Worm (Caenorhabditis elegans) whole organism, L2 larva: Measurements from ENCODE around the gene gtf-2H1.

ENCODE experiments used
- C34F6.9 ChIP-seq: fragments of 150-350 bp; optimal IDR thresholded peaks from 2 replicates; lab custom pipeline; 2014; ENCODE audit warnings: missing biosample characterization, missing genetic modification characterization
- F13H6.1 ChIP-seq: sonication (generic microtip); optimal IDR thresholded peaks from 2 replicates; lab custom pipeline; 2016; ENCODE audit warnings: missing genetic modification characterization, missing compliant biosample characterization
- R02D3.7 ChIP-seq: fragments of 150-350 bp; optimal IDR thresholded peaks from 2 replicates; lab custom pipeline; 2014; ENCODE audit warnings: missing biosample characterization, missing genetic modification characterization
- Y55F3AM.14 ChIP-seq: fragments of 200-800 bp; sonication (Bioruptor generic); optimal IDR thresholded peaks from 2 replicates; lab custom pipeline; 2018; ENCODE audit warnings: mild to moderate bottlenecking, missing genetic modification characterization, missing compliant biosample characterization
- ZK546.5 ChIP-seq: sonication (generic microtip); optimal IDR thresholded peaks from 2 replicates; lab custom pipeline; 2017; ENCODE audit warnings: missing biosample characterization, missing genetic modification characterization
- aly-2 ChIP-seq: fragments of 150-350 bp; optimal IDR thresholded peaks from 2 replicates; lab custom pipeline; 2014; ENCODE audit warnings: missing biosample characterization, missing genetic modification characterization
- ama-1 ChIP-seq: fragments of 150-350 bp; optimal IDR thresholded peaks from 2 replicates; lab custom pipeline; 2018; ENCODE audit warnings: inconsistent platforms
- blmp-1 ChIP-seq: sonication (generic microtip); optimal IDR thresholded peaks from 2 replicates; lab custom pipeline; 2017; ENCODE audit warnings: missing genetic modification characterization, mild to moderate bottlenecking, missing compliant biosample characterization, antibody characterized with exemption, moderate library complexity; ENCODE audit not compliant: insufficient read depth
- ceh-82 ChIP-seq: fragments of 150-350 bp; optimal IDR thresholded peaks from 2 replicates; lab custom pipeline; 2014; ENCODE audit warnings: missing biosample characterization, missing genetic modification characterization
- crh-2 ChIP-seq: sonication (generic microtip); optimal IDR thresholded peaks from 2 replicates; lab custom pipeline; 2017; ENCODE audit warnings: missing biosample characterization, missing genetic modification characterization
- dmd-4 ChIP-seq: sonication (generic microtip); optimal IDR thresholded peaks from 2 replicates; lab custom pipeline; 2017; ENCODE audit warnings: missing biosample characterization, missing genetic modification characterization
- egl-27 ChIP-seq: sonication (generic microtip); optimal IDR thresholded peaks from 3 replicates; lab custom pipeline; 2017; ENCODE audit warnings: missing biosample characterization, missing genetic modification reagents, missing genetic modification characterization
- elt-1 ChIP-seq: fragments of 150-350 bp; optimal IDR thresholded peaks from 2 replicates; lab custom pipeline; 2014; ENCODE audit warnings: missing biosample characterization, missing genetic modification characterization
- elt-3 ChIP-seq: sonication (generic microtip); optimal IDR thresholded peaks from 2 replicates; lab custom pipeline; 2017; ENCODE audit warnings: missing biosample characterization, missing genetic modification characterization
- fos-1 ChIP-seq: fragments of 150-350 bp; optimal IDR thresholded peaks from 2 replicates; lab custom pipeline; 2014; ENCODE audit warnings: missing biosample characterization, missing genetic modification characterization
- gmeb-1 ChIP-seq: fragments of 150-350 bp; optimal IDR thresholded peaks from 2 replicates; lab custom pipeline; 2014; ENCODE audit warnings: missing biosample characterization, missing genetic modification characterization
- lin-11 ChIP-seq: fragments of 150-350 bp; sonication (generic microtip); optimal IDR thresholded peaks from 2 replicates; lab custom pipeline; 2014; ENCODE audit warnings: missing biosample characterization, missing genetic modification characterization, inconsistent platforms, mixed read lengths
- lin-13 ChIP-seq: fragments of 150-350 bp; optimal IDR thresholded peaks from 2 replicates; lab custom pipeline; 2014; ENCODE audit warnings: missing biosample characterization, missing genetic modification reagents, missing genetic modification characterization
- lsy-2 ChIP-seq, 2 experiments: fragments of 150-350 bp in 1 of 2; sonication (generic microtip) in 1 of 2; optimal IDR thresholded peaks; 2 replicates each; lab custom pipeline; 2014 to 2017; ENCODE audit warnings: missing biosample characterization in 2 of 2, missing genetic modification characterization in 2 of 2
- mab-5 ChIP-seq: fragments of 150-350 bp; optimal IDR thresholded peaks from 2 replicates; lab custom pipeline; 2014; ENCODE audit warnings: missing biosample characterization, missing genetic modification characterization
- mbf-1 ChIP-seq: sonication (generic microtip); optimal IDR thresholded peaks from 2 replicates; lab custom pipeline; 2017; ENCODE audit warnings: missing biosample characterization, missing genetic modification characterization
- mdl-1 ChIP-seq, 2 experiments: fragments of 150-350 bp in 1 of 2; sonication (generic microtip) in 1 of 2; optimal IDR thresholded peaks; 2 replicates each; lab custom pipeline; 2017; ENCODE audit warnings: missing biosample characterization in 2 of 2, missing genetic modification characterization in 2 of 2
- nhr-10 ChIP-seq: sonication (generic microtip); optimal IDR thresholded peaks from 2 replicates; lab custom pipeline; 2017; ENCODE audit warnings: missing biosample characterization, missing genetic modification characterization
- nhr-129 ChIP-seq: fragments of 150-350 bp; optimal IDR thresholded peaks from 2 replicates; lab custom pipeline; 2014; ENCODE audit warnings: missing biosample characterization, missing genetic modification characterization
- nhr-21 ChIP-seq: fragments of 150-350 bp; optimal IDR thresholded peaks from 2 replicates; lab custom pipeline; 2014; ENCODE audit warnings: missing biosample characterization, missing genetic modification characterization
- nhr-237 ChIP-seq: fragments of 150-350 bp; optimal IDR thresholded peaks from 2 replicates; lab custom pipeline; 2014; ENCODE audit warnings: missing biosample characterization, missing genetic modification characterization
- nhr-25 ChIP-seq: fragments of 150-350 bp; sonication (generic microtip); optimal IDR thresholded peaks from 3 replicates; lab custom pipeline; 2014; ENCODE audit warnings: missing biosample characterization, missing genetic modification characterization
- nhr-6 ChIP-seq: fragments of 150-350 bp; optimal IDR thresholded peaks from 2 replicates; lab custom pipeline; 2014; ENCODE audit warnings: missing biosample characterization, missing genetic modification characterization
- peb-1 ChIP-seq: fragments of 150-350 bp; optimal IDR thresholded peaks from 2 replicates; lab custom pipeline; 2014; ENCODE audit warnings: missing biosample characterization, missing genetic modification characterization
- sem-4 ChIP-seq: fragments of 150-350 bp; optimal IDR thresholded peaks from 2 replicates; lab custom pipeline; 2014; ENCODE audit warnings: missing biosample characterization, missing genetic modification reagents, missing genetic modification characterization
- skn-1 ChIP-seq: sonication (generic microtip); optimal IDR thresholded peaks from 2 replicates; lab custom pipeline; 2017; ENCODE audit warnings: missing biosample characterization, missing genetic modification characterization
- sma-3 ChIP-seq: sonication (generic microtip); optimal IDR thresholded peaks from 2 replicates; lab custom pipeline; 2016; ENCODE audit warnings: missing genetic modification reagents, missing genetic modification characterization, missing compliant biosample characterization
- sma-9 ChIP-seq, 2 experiments: fragments of 150-350 bp in 1 of 2; sonication (generic microtip) in 1 of 2; optimal IDR thresholded peaks; 2 replicates each; lab custom pipeline; 2014 to 2016; ENCODE audit warnings: missing genetic modification characterization in 2 of 2, mild to moderate bottlenecking in 1 of 2, missing biosample characterization in 1 of 2, missing compliant biosample characterization in 1 of 2, missing genetic modification reagents in 1 of 2, moderate library complexity in 1 of 2
- snpc-4 ChIP-seq: fragments of 150-350 bp; optimal IDR thresholded peaks from 2 replicates; lab custom pipeline; 2014; ENCODE audit warnings: missing biosample characterization, missing genetic modification characterization
- unc-39 ChIP-seq: fragments of 150-350 bp; optimal IDR thresholded peaks from 2 replicates; lab custom pipeline; 2014; ENCODE audit warnings: missing biosample characterization, missing genetic modification characterization
- unc-55 ChIP-seq: fragments of 150-350 bp; sonication (generic microtip); optimal IDR thresholded peaks from 3 replicates; lab custom pipeline; 2014; ENCODE audit warnings: missing biosample characterization, missing genetic modification reagents, missing genetic modification characterization
- ztf-1 ChIP-seq: fragments of 200-800 bp; sonication (Bioruptor generic); conservative IDR thresholded peaks from 2 replicates; pipeline ENCODE4 v1.3.6; 2022; ENCODE audit warnings: missing genetic modification characterization, missing compliant biosample characterization

Gene gtf-2H1

DNA sequence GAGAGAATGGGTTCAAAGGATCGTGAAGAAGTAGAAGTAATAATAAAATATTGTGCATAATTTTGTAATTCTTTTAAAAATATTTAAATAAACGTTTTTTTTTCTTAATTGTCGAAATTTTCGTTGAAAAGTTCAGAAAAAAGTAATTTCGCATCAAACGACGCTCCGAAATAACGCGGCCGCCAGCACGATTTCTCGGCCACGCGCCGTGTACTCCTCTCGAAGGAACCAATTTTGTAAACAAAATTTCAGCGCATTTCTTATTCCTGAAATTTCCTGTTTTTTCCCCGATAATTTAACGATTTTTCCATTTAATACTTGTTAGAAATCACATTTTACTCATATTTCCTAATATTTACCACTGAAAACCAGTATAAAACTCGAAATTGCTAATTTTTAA, 39.5 kb downstream of the gtf-2H1 start, which contains the start of gene Y38C1AA.12:
Gene Y38C1AA.12, plus strand, starts transcription at position 211 of the 400 bp plus-strand sequence.
- no peak for TF ChIP-seq ztf-1 (GFP tag; lab: Robert Waterston, UW)
- peak; percentile 59 for TF ChIP-seq sem-4 (tag; lab: Kevin White, UChicago)
- no peak for TF ChIP-seq dmd-4 (tag; lab: Kevin White, UChicago)
- TF ChIP-seq ZK546.5 (tag; lab: Kevin White, UChicago): no peak
- TF ChIP-seq mdl-1 (tag; optimal IDR thresholded peaks at IDR 0.05; lab: Kevin White, UChicago): peak in 1 of 2 experiments; percentile 8
- peak; percentile 28 for TF ChIP-seq nhr-129
- no peak for TF ChIP-seq ama-1
- peak; percentile 89 for TF ChIP-seq sma-3 (GFP tag; lab: Kevin White, UChicago)
- TF ChIP-seq crh-2: peak; percentile 77
- TF ChIP-seq unc-55 (GFP tag; lab: Kevin White, UChicago): peak; percentile 84
- no peak for TF ChIP-seq aly-2
- TF ChIP-seq lin-13 (GFP tag; lab: Kevin White, UChicago): peak; percentile 84
- peak; percentile 53 for TF ChIP-seq egl-27 (tag; lab: Kevin White, UChicago)
- no peak for TF ChIP-seq mbf-1 (tag; lab: Kevin White, UChicago)
- no peak for TF ChIP-seq elt-3
- TF ChIP-seq nhr-6: peak; percentile 13
- no peak for TF ChIP-seq R02D3.7
- TF ChIP-seq lin-11 (tag; lab: Kevin White, UChicago): peak; percentile 55
- peak; percentile 44 for TF ChIP-seq snpc-4 (tag; lab: Kevin White, UChicago)
- TF ChIP-seq nhr-237: no peak
- peak; percentile 27 for TF ChIP-seq blmp-1 (tag; lab: Kevin White, UChicago)
- TF ChIP-seq C34F6.9 (tag; lab: Kevin White, UChicago): peak; percentile 84
- TF ChIP-seq ceh-82 (tag; lab: Kevin White, UChicago): peak; percentile 1
- peak; percentile 24 for TF ChIP-seq fos-1
- TF ChIP-seq sma-9 (GFP tag; optimal IDR thresholded peaks at IDR 0.05; lab: Kevin White, UChicago): peak; percentile 88
- TF ChIP-seq sma-9 (tag; optimal IDR thresholded peaks at IDR 0.05; lab: Kevin White, UChicago): no peak
- TF ChIP-seq mab-5 (tag; lab: Kevin White, UChicago): peak; percentile 70
- TF ChIP-seq Y55F3AM.14 (GFP tag; lab: Kevin White, UChicago): peak; percentile 65
- peak; percentile 60 for TF ChIP-seq nhr-25 (tag; lab: Kevin White, UChicago)
- TF ChIP-seq nhr-10 (tag; lab: Kevin White, UChicago): no peak
- no peak for TF ChIP-seq skn-1 (tag; lab: Kevin White, UChicago)
- peak; percentile 74 to 87 for TF ChIP-seq lsy-2 (tag; optimal IDR thresholded peaks at IDR 0.05; lab: Kevin White, UChicago)
- TF ChIP-seq gmeb-1 (tag; lab: Kevin White, UChicago): peak; percentile 73
- TF ChIP-seq F13H6.1 (tag; lab: Kevin White, UChicago): peak; percentile 82
- peak; percentile 54 for TF ChIP-seq nhr-21 (tag; lab: Kevin White, UChicago)

DNA sequence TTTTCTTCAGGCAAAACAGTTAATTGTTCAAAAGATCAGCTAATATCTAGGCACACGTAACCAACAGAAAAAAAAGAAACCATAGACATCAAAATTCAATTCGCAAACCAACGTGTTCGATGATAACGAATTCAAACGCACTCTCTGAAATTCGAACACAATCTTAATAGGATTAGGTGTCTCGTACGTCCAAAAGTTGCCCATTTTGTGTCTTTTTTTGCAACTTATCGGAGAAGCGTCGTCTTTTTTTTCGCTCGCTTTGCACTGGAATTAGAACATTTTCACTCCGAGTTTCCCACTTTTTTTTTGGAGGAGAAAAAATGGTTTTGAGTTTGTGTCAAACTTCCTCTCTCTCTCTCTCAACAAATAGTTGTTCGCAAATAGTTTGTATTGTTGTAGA, 42.5 kb downstream of the gtf-2H1 start:
- no peak for TF ChIP-seq lsy-2 (tag; optimal IDR thresholded peaks at IDR 0.05; lab: Kevin White, UChicago)
- TF ChIP-seq dmd-4 (tag; lab: Kevin White, UChicago): no peak
- no peak for TF ChIP-seq sma-3 (GFP tag; lab: Kevin White, UChicago)
- TF ChIP-seq unc-55 (GFP tag; lab: Kevin White, UChicago): no peak
- TF ChIP-seq unc-39: no peak
- no peak for TF ChIP-seq snpc-4 (tag; lab: Kevin White, UChicago)
- no peak for TF ChIP-seq lin-13 (GFP tag; lab: Kevin White, UChicago)
- TF ChIP-seq elt-1 (tag; lab: Kevin White, UChicago): no peak
- no peak for TF ChIP-seq peb-1
- no peak for TF ChIP-seq ceh-82 (tag; lab: Kevin White, UChicago)
- TF ChIP-seq nhr-21 (tag; lab: Kevin White, UChicago): no peak
- no peak for TF ChIP-seq nhr-10 (tag; lab: Kevin White, UChicago)
- TF ChIP-seq Y55F3AM.14 (GFP tag; lab: Kevin White, UChicago): no peak
- no peak for TF ChIP-seq crh-2

DNA sequence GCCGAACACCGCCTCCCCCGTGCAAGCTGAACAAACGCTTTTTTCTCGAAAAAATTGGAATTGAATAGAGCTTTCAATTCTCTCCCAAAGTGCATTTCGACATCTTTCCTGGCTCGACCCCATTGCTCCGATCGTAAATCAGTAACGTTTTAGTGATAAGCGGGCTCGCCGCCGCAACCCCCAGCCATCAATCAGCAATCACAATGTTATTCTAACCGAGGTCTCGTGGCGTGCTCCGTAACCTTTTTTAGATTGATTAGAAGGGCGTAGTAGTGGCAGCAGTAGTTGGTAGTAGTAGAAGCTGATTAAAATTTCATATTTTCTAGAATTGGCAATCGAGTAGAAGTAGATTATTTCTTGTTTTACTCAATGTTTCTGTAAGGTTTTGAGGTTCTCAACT, 44.2 kb downstream of the gtf-2H1 start:
- TF ChIP-seq skn-1 (tag; lab: Kevin White, UChicago): no peak

DNA sequence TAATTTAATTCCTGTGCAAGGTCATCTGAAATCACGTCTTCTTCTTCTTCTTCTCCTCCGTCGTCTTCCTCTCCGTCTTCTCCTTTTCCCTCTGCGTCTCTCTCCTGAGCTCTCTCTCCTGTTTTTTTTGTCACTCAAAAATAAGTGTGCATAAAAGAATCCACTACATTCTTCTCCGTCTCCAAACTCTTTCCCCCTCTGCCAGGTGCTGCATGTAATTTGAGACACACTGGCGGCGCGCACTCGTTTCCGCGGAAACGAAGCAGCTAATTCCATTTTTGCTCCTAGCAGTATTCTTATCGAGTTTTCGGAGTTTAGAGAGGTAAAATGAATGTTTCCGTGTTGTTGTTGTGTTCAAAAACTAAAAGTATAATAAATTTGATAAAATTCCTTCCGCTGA, 45.5 kb downstream of the gtf-2H1 start:
- TF ChIP-seq C34F6.9 (tag; lab: Kevin White, UChicago) (peak; percentile 19), unc-55 (GFP tag; lab: Kevin White, UChicago) (peak; percentile 11), sma-9 (GFP tag; optimal IDR thresholded peaks at IDR 0.05; lab: Kevin White, UChicago) (no peak), sma-9 (tag; optimal IDR thresholded peaks at IDR 0.05; lab: Kevin White, UChicago) (no peak), egl-27 (tag; lab: Kevin White, UChicago) (no peak)
- TF ChIP-seq, all 48 proteins: peak for 2
